Fruit fly (Drosophila melanogaster) S2 (cell line): ENCODE measurements around the gene TAF1B.
A peak's percentile ranks its signal among the peaks of the same experiment; 100 is the strongest.

Experiments
- CG8478 ChIP-seq: fragments of >200 bp; optimal IDR thresholded peaks from 2 replicates; lab custom pipeline; 2018
- CTCF ChIP-seq, 2 experiments: fragments of >200 bp; optimal IDR thresholded peaks; 2 replicates each; lab custom pipeline; 2018

TAF1B gene

DNA sequence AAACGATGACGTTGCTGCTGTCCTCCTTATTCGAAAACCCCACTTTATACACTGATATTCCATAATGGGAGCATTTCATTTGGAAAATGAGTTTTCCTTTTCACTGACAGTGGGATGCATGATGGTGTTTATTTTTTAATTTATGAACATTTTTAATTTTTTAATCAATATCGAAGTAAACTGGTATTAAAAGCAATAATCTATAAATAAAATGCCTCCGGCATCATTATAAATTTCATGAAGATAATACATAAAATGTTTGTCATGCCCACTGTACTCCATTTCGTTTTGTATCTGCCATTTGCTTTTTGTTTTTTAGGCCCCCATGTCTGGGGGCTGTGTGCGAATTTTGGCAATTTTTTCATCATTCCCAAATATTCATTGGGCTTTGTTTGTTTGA lies 13.9 kb downstream of the TAF1B start:
- TF ChIP-seq CTCF (optimal IDR thresholded peaks at IDR 0.05; lab: Kevin White, UChicago), result no peak
- no peak for TF ChIP-seq CG8478

dm6 chr3R:10125477-10125876 lies 18.5 kb downstream of the TAF1B start, which contains the start of gene knk:
TSS of gene knk (minus strand) at chr3R:10125664.
- TF ChIP-seq CG8478, result no peak
- no peak for TF ChIP-seq CTCF (optimal IDR thresholded peaks at IDR 0.05; lab: Kevin White, UChicago)

dm6 chr3R:10124764-10125163 lies 19.2 kb downstream of the TAF1B start:
- TF ChIP-seq CG8478 (no peak), CTCF (optimal IDR thresholded peaks at IDR 0.05; lab: Kevin White, UChicago) (peak; percentile 75 to 80)

- no peak for TF ChIP-seq CTCF (optimal IDR thresholded peaks at IDR 0.05; lab: Kevin White, UChicago)
- no peak for TF ChIP-seq CG8478
Measured at dm6 chr3R:10121266-10121904, 22.6 kb downstream of the TAF1B start, which contains the start of the genes gammaSnap2 and ATPsynepsilonL. TSS of gene gammaSnap2 (minus strand) at chr3R:10121400. TSS of gene ATPsynepsilonL (plus strand) at chr3R:10121773.

- no peak for TF ChIP-seq CTCF (optimal IDR thresholded peaks at IDR 0.05; lab: Kevin White, UChicago)
- TF ChIP-seq CG8478, result no peak
Measured at dm6 chr3R:10119592-10119991, 24.4 kb downstream of the TAF1B start.

DNA sequence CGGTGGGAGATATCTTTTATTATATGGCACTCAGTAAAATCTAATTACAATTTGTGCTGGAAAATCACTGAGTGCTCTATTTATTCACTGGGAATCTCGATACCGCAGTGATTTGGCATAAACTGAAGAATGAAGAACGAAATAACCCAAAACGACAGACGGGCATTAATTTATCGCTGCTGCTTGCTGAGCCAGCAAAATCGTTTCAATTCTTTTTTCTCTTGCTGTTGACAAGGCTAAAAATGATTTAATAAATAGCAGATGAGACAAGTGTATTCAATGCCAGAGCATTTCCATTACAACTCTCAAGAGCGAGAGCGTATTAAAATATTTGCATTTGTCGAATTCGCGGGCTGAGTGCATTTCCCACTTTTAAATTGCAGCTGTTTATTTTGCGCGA lies 28.2 kb downstream of the TAF1B start:
- TF ChIP-seq CTCF (optimal IDR thresholded peaks at IDR 0.05; lab: Kevin White, UChicago), result no peak
- no peak for TF ChIP-seq CG8478

- TF ChIP-seq CTCF (optimal IDR thresholded peaks at IDR 0.05; lab: Kevin White, UChicago) (no peak), CG8478 (no peak)
Measured at dm6 chr3R:10114915-10115534, 29.0 kb downstream of the TAF1B start.

DNA sequence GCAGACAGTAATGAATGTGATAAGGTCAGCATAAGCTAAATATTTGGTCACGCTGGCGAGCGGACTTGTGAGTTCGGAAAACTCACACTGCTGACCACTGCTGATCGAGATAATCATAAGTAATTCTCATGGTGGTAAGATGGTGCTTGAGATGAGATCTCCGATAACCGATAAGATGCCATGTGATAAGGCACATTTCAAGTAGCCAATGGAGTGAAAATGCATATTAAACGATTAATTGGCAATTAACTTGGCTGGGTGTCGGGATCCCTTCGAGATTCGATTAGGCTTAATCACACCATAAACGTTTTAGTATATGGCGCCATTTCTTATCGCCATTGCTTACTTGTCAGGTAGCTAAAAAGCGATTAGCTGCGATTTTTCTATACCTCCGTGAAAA lies 30.2 kb downstream of the TAF1B start:
- TF ChIP-seq CG8478, result no peak
- no peak for TF ChIP-seq CTCF (optimal IDR thresholded peaks at IDR 0.05; lab: Kevin White, UChicago)

DNA sequence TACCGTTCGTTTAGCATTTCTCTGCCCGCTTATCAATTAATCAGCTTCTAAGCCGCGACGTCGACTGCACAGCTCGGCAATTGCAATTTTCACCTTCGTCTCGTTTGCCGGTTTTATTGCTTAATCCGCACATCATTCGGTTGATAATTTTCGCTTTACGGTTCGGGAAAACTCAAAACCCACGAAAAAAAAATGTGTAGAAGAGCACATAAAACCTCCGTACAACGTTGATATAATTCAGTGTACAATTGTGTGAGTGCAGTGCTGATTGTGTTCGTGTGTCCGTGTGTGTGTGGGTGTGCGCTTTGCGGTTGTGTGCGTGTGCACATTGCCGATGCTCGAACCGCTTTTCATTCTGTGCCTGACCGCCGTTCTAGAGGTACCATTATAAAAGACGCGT lies 31.8 kb downstream of the TAF1B start, which contains the start of gene CAH7:
CAH7 (plus strand) TSS at position 43 of the 400 bp plus-strand sequence.
- TF ChIP-seq CG8478, result no peak
- TF ChIP-seq CTCF (optimal IDR thresholded peaks at IDR 0.05; lab: Kevin White, UChicago), result no peak

dm6 chr3R:10111815-10112185 lies 32.2 kb downstream of the TAF1B start:
- TF ChIP-seq CTCF (optimal IDR thresholded peaks at IDR 0.05; lab: Kevin White, UChicago), result no peak

- TF ChIP-seq CG8478, result no peak
- TF ChIP-seq CTCF (optimal IDR thresholded peaks at IDR 0.05; lab: Kevin White, UChicago), result no peak
Measured at dm6 chr3R:10111150-10111814, 32.7 kb downstream of the TAF1B start.

DNA sequence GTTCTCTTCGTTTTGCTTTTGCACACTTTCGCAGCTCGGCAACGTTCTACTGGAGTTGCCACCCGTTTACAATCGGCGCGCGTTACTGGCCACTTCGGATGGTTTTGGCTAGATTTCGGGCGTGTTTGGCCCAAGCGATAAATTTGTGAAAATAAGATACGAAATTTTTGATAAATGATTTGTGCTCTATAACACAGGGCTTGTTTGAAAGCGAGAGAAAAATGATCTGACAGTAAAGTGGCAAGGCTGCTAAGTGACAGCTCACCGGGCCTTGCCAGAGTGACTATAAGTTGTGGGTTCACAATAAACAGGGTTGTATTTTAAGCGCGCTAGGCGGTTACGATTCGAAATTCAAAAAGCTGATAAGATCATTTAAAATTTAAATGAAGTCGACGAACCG lies 34.0 kb downstream of the TAF1B start, which contains the start of gene Fmr1:
Fmr1 (minus strand) TSS at position 184 of the 400 bp plus-strand sequence.
- TF ChIP-seq CTCF (optimal IDR thresholded peaks at IDR 0.05; lab: Kevin White, UChicago) (peak; percentile 40 to 41), CG8478 (no peak)

DNA sequence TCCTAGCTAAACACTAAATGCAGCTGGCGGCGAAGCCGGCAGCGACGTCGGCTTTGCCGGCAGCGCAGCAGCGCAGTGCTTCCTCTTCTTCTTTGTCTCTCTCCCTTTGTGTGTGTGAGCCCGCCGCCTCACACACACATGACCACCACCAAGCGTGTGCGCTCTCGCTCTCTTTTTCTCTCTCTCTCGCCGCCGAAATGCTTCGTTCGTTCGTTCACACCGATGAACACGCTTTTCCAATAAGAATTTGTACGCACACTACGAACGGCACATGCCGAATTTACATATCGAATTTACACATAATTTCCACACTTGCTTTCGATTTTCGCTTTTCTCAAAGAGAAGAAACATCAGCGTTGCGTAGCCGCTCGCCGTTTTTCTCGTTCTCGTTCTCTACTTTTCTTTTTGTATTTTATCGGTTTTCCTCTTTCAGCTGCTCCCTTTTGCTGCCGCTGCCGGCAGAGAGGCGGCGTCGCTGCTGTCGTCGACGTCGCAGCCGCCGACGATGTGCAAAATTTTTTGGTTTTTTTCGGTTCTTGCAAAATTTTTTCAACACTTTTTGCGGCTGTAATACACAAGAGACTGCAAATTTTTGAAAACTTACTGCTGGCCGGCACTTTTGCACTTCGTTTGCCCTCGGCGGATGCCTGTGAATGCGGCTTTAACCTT lies 34.6 kb downstream of the TAF1B start:
- no peak for TF ChIP-seq CG8478
- no peak for TF ChIP-seq CTCF (optimal IDR thresholded peaks at IDR 0.05; lab: Kevin White, UChicago)

dm6 chr3R:10108289-10108928 lies 35.6 kb downstream of the TAF1B start:
- TF ChIP-seq CG8478, result no peak
- no peak for TF ChIP-seq CTCF (optimal IDR thresholded peaks at IDR 0.05; lab: Kevin White, UChicago)

- TF ChIP-seq CTCF (optimal IDR thresholded peaks at IDR 0.05; lab: Kevin White, UChicago) (no peak), CG8478 (no peak)
Measured at dm6 chr3R:10106796-10107195, 37.2 kb downstream of the TAF1B start.
